Worm (Caenorhabditis elegans) whole organism, L2 larva: Measurements from ENCODE around the gene nhx-4.
A peak's percentile ranks its signal among the peaks of the same experiment; 100 is the strongest.

Source experiments
- C34F6.9 ChIP-seq: fragments of 150-350 bp; optimal IDR thresholded peaks from 2 replicates; lab custom pipeline; 2014; ENCODE audit warnings: missing biosample characterization, missing genetic modification characterization
- F13H6.1 ChIP-seq: sonication (generic microtip); optimal IDR thresholded peaks from 2 replicates; lab custom pipeline; 2016; ENCODE audit warnings: missing genetic modification characterization, missing compliant biosample characterization
- R02D3.7 ChIP-seq: fragments of 150-350 bp; optimal IDR thresholded peaks from 2 replicates; lab custom pipeline; 2014; ENCODE audit warnings: missing biosample characterization, missing genetic modification characterization
- Y55F3AM.14 ChIP-seq: fragments of 200-800 bp; sonication (Bioruptor generic); optimal IDR thresholded peaks from 2 replicates; lab custom pipeline; 2018; ENCODE audit warnings: mild to moderate bottlenecking, missing genetic modification characterization, missing compliant biosample characterization
- aly-2 ChIP-seq: fragments of 150-350 bp; optimal IDR thresholded peaks from 2 replicates; lab custom pipeline; 2014; ENCODE audit warnings: missing biosample characterization, missing genetic modification characterization
- blmp-1 ChIP-seq: sonication (generic microtip); optimal IDR thresholded peaks from 2 replicates; lab custom pipeline; 2017; ENCODE audit warnings: missing genetic modification characterization, mild to moderate bottlenecking, missing compliant biosample characterization, antibody characterized with exemption, moderate library complexity; ENCODE audit not compliant: insufficient read depth
- ceh-16 ChIP-seq: fragments of 150-350 bp; optimal IDR thresholded peaks from 2 replicates; lab custom pipeline; 2014; ENCODE audit warnings: missing biosample characterization, missing genetic modification characterization
- ceh-82 ChIP-seq: fragments of 150-350 bp; optimal IDR thresholded peaks from 2 replicates; lab custom pipeline; 2014; ENCODE audit warnings: missing biosample characterization, missing genetic modification characterization
- crh-2 ChIP-seq: sonication (generic microtip); optimal IDR thresholded peaks from 2 replicates; lab custom pipeline; 2017; ENCODE audit warnings: missing biosample characterization, missing genetic modification characterization
- dmd-4 ChIP-seq: sonication (generic microtip); optimal IDR thresholded peaks from 2 replicates; lab custom pipeline; 2017; ENCODE audit warnings: missing biosample characterization, missing genetic modification characterization
- elt-1 ChIP-seq: fragments of 150-350 bp; optimal IDR thresholded peaks from 2 replicates; lab custom pipeline; 2014; ENCODE audit warnings: missing biosample characterization, missing genetic modification characterization
- elt-3 ChIP-seq: sonication (generic microtip); optimal IDR thresholded peaks from 2 replicates; lab custom pipeline; 2017; ENCODE audit warnings: missing biosample characterization, missing genetic modification characterization
- gmeb-1 ChIP-seq: fragments of 150-350 bp; optimal IDR thresholded peaks from 2 replicates; lab custom pipeline; 2014; ENCODE audit warnings: missing biosample characterization, missing genetic modification characterization
- lin-11 ChIP-seq: fragments of 150-350 bp; sonication (generic microtip); optimal IDR thresholded peaks from 2 replicates; lab custom pipeline; 2014; ENCODE audit warnings: missing biosample characterization, missing genetic modification characterization, inconsistent platforms, mixed read lengths
- lin-39 ChIP-seq: fragments of 150-350 bp; optimal IDR thresholded peaks from 2 replicates; lab custom pipeline; 2014; ENCODE audit warnings: missing biosample characterization, missing genetic modification reagents, missing genetic modification characterization
- mab-5 ChIP-seq: fragments of 150-350 bp; optimal IDR thresholded peaks from 2 replicates; lab custom pipeline; 2014; ENCODE audit warnings: missing biosample characterization, missing genetic modification characterization
- mbf-1 ChIP-seq: sonication (generic microtip); optimal IDR thresholded peaks from 2 replicates; lab custom pipeline; 2017; ENCODE audit warnings: missing biosample characterization, missing genetic modification characterization
- mdl-1 ChIP-seq, 2 experiments: fragments of 150-350 bp in 1 of 2; sonication (generic microtip) in 1 of 2; optimal IDR thresholded peaks; 2 replicates each; lab custom pipeline; 2017; ENCODE audit warnings: missing biosample characterization in 2 of 2, missing genetic modification characterization in 2 of 2
- nhr-10 ChIP-seq: sonication (generic microtip); optimal IDR thresholded peaks from 2 replicates; lab custom pipeline; 2017; ENCODE audit warnings: missing biosample characterization, missing genetic modification characterization
- nhr-11 ChIP-seq: fragments of 150-350 bp; optimal IDR thresholded peaks from 2 replicates; lab custom pipeline; 2014; ENCODE audit warnings: missing biosample characterization, missing genetic modification characterization
- nhr-129 ChIP-seq: fragments of 150-350 bp; optimal IDR thresholded peaks from 2 replicates; lab custom pipeline; 2014; ENCODE audit warnings: missing biosample characterization, missing genetic modification characterization
- nhr-21 ChIP-seq: fragments of 150-350 bp; optimal IDR thresholded peaks from 2 replicates; lab custom pipeline; 2014; ENCODE audit warnings: missing biosample characterization, missing genetic modification characterization
- nhr-237 ChIP-seq: fragments of 150-350 bp; optimal IDR thresholded peaks from 2 replicates; lab custom pipeline; 2014; ENCODE audit warnings: missing biosample characterization, missing genetic modification characterization
- nhr-77 ChIP-seq: fragments of 150-350 bp; optimal IDR thresholded peaks from 2 replicates; lab custom pipeline; 2014; ENCODE audit warnings: missing biosample characterization, missing genetic modification characterization
- sem-4 ChIP-seq: fragments of 150-350 bp; optimal IDR thresholded peaks from 2 replicates; lab custom pipeline; 2014; ENCODE audit warnings: missing biosample characterization, missing genetic modification reagents, missing genetic modification characterization
- sma-3 ChIP-seq: sonication (generic microtip); optimal IDR thresholded peaks from 2 replicates; lab custom pipeline; 2016; ENCODE audit warnings: missing genetic modification reagents, missing genetic modification characterization, missing compliant biosample characterization
- sma-9 ChIP-seq, 2 experiments: fragments of 150-350 bp in 1 of 2; sonication (generic microtip) in 1 of 2; optimal IDR thresholded peaks; 2 replicates each; lab custom pipeline; 2014 to 2016; ENCODE audit warnings: missing genetic modification characterization in 2 of 2, mild to moderate bottlenecking in 1 of 2, missing biosample characterization in 1 of 2, missing compliant biosample characterization in 1 of 2, missing genetic modification reagents in 1 of 2, moderate library complexity in 1 of 2
- unc-39 ChIP-seq: fragments of 150-350 bp; optimal IDR thresholded peaks from 2 replicates; lab custom pipeline; 2014; ENCODE audit warnings: missing biosample characterization, missing genetic modification characterization
- unc-55 ChIP-seq: fragments of 150-350 bp; sonication (generic microtip); optimal IDR thresholded peaks from 3 replicates; lab custom pipeline; 2014; ENCODE audit warnings: missing biosample characterization, missing genetic modification reagents, missing genetic modification characterization
- zag-1 ChIP-seq: fragments of 150-350 bp; optimal IDR thresholded peaks from 2 replicates; lab custom pipeline; 2014; ENCODE audit warnings: missing biosample characterization, missing genetic modification characterization
- ztf-1 ChIP-seq: fragments of 200-800 bp; sonication (Bioruptor generic); conservative IDR thresholded peaks from 2 replicates; pipeline ENCODE4 v1.3.6; 2022; ENCODE audit warnings: missing genetic modification characterization, missing compliant biosample characterization

The nhx-4 gene

DNA sequence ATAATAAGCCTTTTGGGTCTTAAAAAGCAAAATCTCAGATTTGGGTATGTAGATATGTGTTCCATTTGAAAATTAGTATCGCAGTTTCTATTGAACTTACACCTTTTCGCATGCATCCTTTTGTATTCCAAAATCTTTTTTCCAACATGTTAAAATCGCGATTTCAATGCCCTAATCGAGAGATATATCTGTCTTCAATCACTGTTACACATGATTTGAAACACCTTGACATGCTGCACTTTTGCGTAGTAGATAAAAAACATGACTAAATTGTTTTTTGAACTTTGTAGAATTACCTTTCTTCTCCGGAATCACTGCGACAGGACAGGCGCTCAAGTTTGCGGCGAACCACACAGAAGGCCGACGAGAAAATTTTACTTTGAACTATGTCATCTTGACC is 27.6 kb downstream of the nhx-4 start:
- TF ChIP-seq R02D3.7 (tag; lab: Kevin White, UChicago), result no peak
- peak; percentile 62 for TF ChIP-seq elt-1 (tag; lab: Kevin White, UChicago)
- TF ChIP-seq sma-9 (GFP tag; optimal IDR thresholded peaks at IDR 0.05; lab: Kevin White, UChicago), result peak; percentile 74
- TF ChIP-seq sma-9 (tag; optimal IDR thresholded peaks at IDR 0.05; lab: Kevin White, UChicago), result no peak
- TF ChIP-seq nhr-21 (tag; lab: Kevin White, UChicago), result peak; percentile 34
- TF ChIP-seq sma-3 (GFP tag; lab: Kevin White, UChicago), result peak; percentile 33

ce11 chrX:6946789-6947188 is 32.7 kb downstream of the nhx-4 start:
- TF ChIP-seq sma-3 (GFP tag; lab: Kevin White, UChicago), result no peak
- no peak for TF ChIP-seq nhr-237 (tag; lab: Kevin White, UChicago)
- TF ChIP-seq unc-55, result no peak
- no peak for TF ChIP-seq nhr-129 (tag; lab: Kevin White, UChicago)
- no peak for TF ChIP-seq mbf-1 (tag; lab: Kevin White, UChicago)

DNA sequence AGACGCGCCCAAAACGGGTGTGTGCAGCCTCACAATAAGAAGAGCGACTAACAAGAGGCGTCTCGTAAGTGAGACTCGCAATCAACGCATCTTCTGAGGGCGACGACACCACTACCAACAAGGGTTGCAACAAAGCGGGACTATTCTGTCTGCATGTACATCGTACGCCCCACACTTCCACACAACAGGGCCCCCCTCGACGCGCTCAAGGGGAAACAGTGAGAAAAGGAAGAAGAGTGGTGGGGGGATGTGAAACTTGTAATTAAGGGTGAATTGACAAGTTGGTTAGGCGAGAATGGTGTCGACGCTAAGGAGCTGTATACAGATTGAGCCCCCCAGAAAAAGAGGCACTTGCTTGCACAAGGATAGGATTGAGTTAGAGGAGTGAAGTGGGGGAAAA is 39.2 kb downstream of the nhx-4 start:
- no peak for TF ChIP-seq lin-39 (tag; lab: Kevin White, UChicago)
- TF ChIP-seq mab-5, result no peak
- TF ChIP-seq nhr-10 (tag; lab: Kevin White, UChicago), result no peak
- TF ChIP-seq aly-2 (tag; lab: Kevin White, UChicago), result no peak
- TF ChIP-seq ztf-1 (GFP tag; lab: Robert Waterston, UW), result no peak
- TF ChIP-seq mbf-1 (tag; lab: Kevin White, UChicago), result no peak
- no peak for TF ChIP-seq mdl-1 (tag; optimal IDR thresholded peaks at IDR 0.05; lab: Kevin White, UChicago)
- no peak for TF ChIP-seq gmeb-1 (tag; lab: Kevin White, UChicago)
- no peak for TF ChIP-seq ceh-82

DNA sequence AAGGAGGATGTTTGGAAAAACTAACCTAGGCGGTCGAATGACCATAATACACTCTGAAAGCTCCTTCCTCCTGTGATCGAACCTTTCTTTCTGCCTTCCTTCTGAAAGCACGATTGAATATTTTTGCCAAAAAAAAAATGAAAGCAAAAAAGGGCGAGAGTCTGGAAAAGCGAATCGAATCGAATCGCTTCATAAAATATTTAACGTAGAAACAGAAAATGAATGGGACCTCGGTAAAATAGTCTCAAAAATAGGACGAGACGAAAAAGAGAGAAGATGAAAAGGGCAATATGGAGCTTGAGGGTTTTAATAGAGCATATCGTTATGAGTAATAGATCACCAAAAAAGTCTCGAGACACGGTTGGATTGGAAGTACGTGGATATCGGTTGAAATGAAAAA is 42.2 kb downstream of the nhx-4 start, which contains the start of gene inx-1:
inx-1 (minus strand) TSS at position 101 of the 400 bp plus-strand sequence.
- TF ChIP-seq crh-2 (tag; lab: Kevin White, UChicago), result no peak
- no peak for TF ChIP-seq unc-39 (tag; lab: Kevin White, UChicago)
- TF ChIP-seq ceh-16 (tag; lab: Kevin White, UChicago), result no peak
- no peak for TF ChIP-seq sma-9 (GFP tag; optimal IDR thresholded peaks at IDR 0.05; lab: Kevin White, UChicago)
- TF ChIP-seq sma-9 (tag; optimal IDR thresholded peaks at IDR 0.05; lab: Kevin White, UChicago), result no peak
- no peak for TF ChIP-seq aly-2 (tag; lab: Kevin White, UChicago)
- no peak for TF ChIP-seq mdl-1 (tag; optimal IDR thresholded peaks at IDR 0.05; lab: Kevin White, UChicago)
- no peak for TF ChIP-seq nhr-11 (tag; lab: Kevin White, UChicago)
- TF ChIP-seq dmd-4 (tag; lab: Kevin White, UChicago), result no peak
- no peak for TF ChIP-seq nhr-77 (tag; lab: Kevin White, UChicago)
- TF ChIP-seq zag-1 (tag; lab: Kevin White, UChicago), result no peak
- no peak for TF ChIP-seq elt-3 (tag; lab: Kevin White, UChicago)
- no peak for TF ChIP-seq C34F6.9
- TF ChIP-seq blmp-1, result no peak
- no peak for TF ChIP-seq R02D3.7 (tag; lab: Kevin White, UChicago)
- no peak for TF ChIP-seq mbf-1 (tag; lab: Kevin White, UChicago)
- TF ChIP-seq, all 48 proteins: peak for 0

DNA sequence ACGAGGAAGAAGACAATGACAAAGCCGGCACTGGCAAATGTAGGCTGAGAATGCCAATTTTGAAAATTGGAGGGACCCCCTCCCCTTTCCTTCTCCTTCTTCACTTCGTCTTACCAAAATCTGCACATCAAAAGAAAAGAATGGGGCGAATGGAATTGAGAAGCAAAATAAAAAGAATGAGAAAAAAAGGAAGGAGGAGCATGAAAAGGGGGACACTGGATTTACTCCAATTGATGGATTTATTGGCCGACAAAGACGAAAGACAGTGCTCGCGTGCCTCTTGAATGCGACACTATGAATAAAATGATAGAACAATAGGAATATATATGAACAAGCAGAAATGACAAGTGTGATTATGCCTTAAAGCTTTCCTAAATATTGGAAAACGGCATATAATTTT is 44.8 kb downstream of the nhx-4 start:
- TF ChIP-seq dmd-4 (tag; lab: Kevin White, UChicago) (no peak), Y55F3AM.14 (GFP tag; lab: Kevin White, UChicago) (no peak), sem-4 (tag; lab: Kevin White, UChicago) (no peak), ceh-16 (tag; lab: Kevin White, UChicago) (no peak), unc-55 (no peak), ztf-1 (GFP tag; lab: Robert Waterston, UW) (no peak)

- peak; percentile 10 for TF ChIP-seq F13H6.1 (tag; lab: Kevin White, UChicago)
- TF ChIP-seq nhr-129 (tag; lab: Kevin White, UChicago), result peak; percentile 41
- no peak for TF ChIP-seq lin-11 (tag; lab: Kevin White, UChicago)
These were observed 45.4 kb downstream of the nhx-4 start for ce11 chrX:6959534-6959933.
